Fruit fly (Drosophila melanogaster): ENCODE data around the gene out.

The out gene

dm6 chrX:19323835-19324133 is 1.9 kb upstream of the out start (continued):
- TF ChIP-seq H15 (GFP tag; IDR thresholded peaks at IDR 0.05): peak; percentile 69
- TF ChIP-seq CG6689 (GFP tag; IDR thresholded peaks at IDR 0.05): peak; percentile 78
- TF ChIP-seq CG14710 (tag; optimal IDR thresholded peaks at IDR 0.05): peak; percentile 66
- no peak for TF ChIP-seq CG3163 (GFP tag; optimal IDR thresholded peaks at IDR 0.05)
- TF ChIP-seq aop (GFP tag; IDR thresholded peaks at IDR 0.05): no peak
- peak; percentile 64 for TF ChIP-seq Jarid2 (GFP tag; optimal IDR thresholded peaks at IDR 0.05)
- peak; percentile 85 for TF ChIP-seq so (GFP tag; IDR thresholded peaks at IDR 0.05)
- TF ChIP-seq gcm (GFP tag; optimal IDR thresholded peaks at IDR 0.05): peak; percentile 52
- TF ChIP-seq Drgx (GFP tag; IDR thresholded peaks at IDR 0.05): peak; percentile 95
- TF ChIP-seq Stat92E (GFP tag; optimal IDR thresholded peaks at IDR 0.05): no peak
- no peak for TF ChIP-seq CG11247 (GFP tag; IDR thresholded peaks at IDR 0.05)
- peak; percentile 77 for TF ChIP-seq Hr3 (GFP tag; optimal IDR thresholded peaks at IDR 0.05)
- peak; percentile 36 for TF ChIP-seq CG4707 (GFP tag; optimal IDR thresholded peaks at IDR 0.05)
- TF ChIP-seq ranshi (GFP tag; IDR thresholded peaks at IDR 0.05): peak; percentile 87; the same call in 1 of the 2 replicates
- peak; percentile 85 to 87 for TF ChIP-seq bsh (GFP tag; optimal IDR thresholded peaks at IDR 0.05)
- 0 out of 2 replicates have a peak, but pooled peaks have one; percentile 6 for TF ChIP-seq CG11696 (GFP tag; IDR thresholded peaks at IDR 0.05)
- TF ChIP-seq mirr (GFP tag; optimal IDR thresholded peaks at IDR 0.05): peak; percentile 48
- peak; percentile 56 for TF ChIP-seq her (GFP tag; optimal IDR thresholded peaks at IDR 0.05)
- TF ChIP-seq CG16779 (GFP tag; IDR thresholded peaks at IDR 0.05): peak; percentile 83
- TF ChIP-seq sima (GFP tag; optimal IDR thresholded peaks at IDR 0.05): no peak
- TF ChIP-seq Blimp-1 (GFP tag; optimal IDR thresholded peaks at IDR 0.05): peak; percentile 82
- peak; percentile 61 for TF ChIP-seq CG14667 (GFP tag; IDR thresholded peaks at IDR 0.05)
- TF ChIP-seq CG17568 (GFP tag; optimal IDR thresholded peaks at IDR 0.05): peak; percentile 72
- TF ChIP-seq gem (tag; optimal IDR thresholded peaks at IDR 0.05): peak; percentile 89
- TF ChIP-seq CG13296 (GFP tag; optimal IDR thresholded peaks at IDR 0.05): peak; percentile 63
- TF ChIP-seq CG15514 (GFP tag; optimal IDR thresholded peaks at IDR 0.05): peak; percentile 85
- peak; percentile 72; the same call in 1 of the 2 replicates for TF ChIP-seq CG4404 (GFP tag; IDR thresholded peaks at IDR 0.05)
- peak; percentile 74; the same call in 1 of the 2 replicates for TF ChIP-seq NFAT (GFP tag; IDR thresholded peaks at IDR 0.05)
- TF ChIP-seq Hsf (GFP tag; optimal IDR thresholded peaks at IDR 0.05): peak; percentile 72
- TF ChIP-seq CG10543 (GFP tag; optimal IDR thresholded peaks at IDR 0.05): peak; percentile 74
- peak; percentile 42 for TF ChIP-seq CG9609 (GFP tag; optimal IDR thresholded peaks at IDR 0.05)
- peak; percentile 87 for TF ChIP-seq Fer3 (tag; optimal IDR thresholded peaks at IDR 0.05)
- TF ChIP-seq chinmo (GFP tag; IDR thresholded peaks at IDR 0.05; ENCODE audit: partially characterized antibody): 0 out of 4 replicates have a peak, but pooled peaks have one; percentile 37
- peak; percentile 79 for TF ChIP-seq tin (GFP tag; optimal IDR thresholded peaks at IDR 0.05)
- TF ChIP-seq schlank (tag; optimal IDR thresholded peaks at IDR 0.05): peak; percentile 82
- peak; percentile 79 for TF ChIP-seq CG10366 (GFP tag; IDR thresholded peaks at IDR 0.05)
- TF ChIP-seq Ada2b (GFP tag; IDR thresholded peaks at IDR 0.05): peak; percentile 68
- peak; percentile 34 for TF ChIP-seq eyg (GFP tag; optimal IDR thresholded peaks at IDR 0.05)
- TF ChIP-seq unpg (GFP tag; optimal IDR thresholded peaks at IDR 0.05): peak; percentile 85
- peak; percentile 51 for TF ChIP-seq bab2 (GFP tag; optimal IDR thresholded peaks at IDR 0.05)
- TF ChIP-seq Hr51 (GFP tag; optimal IDR thresholded peaks at IDR 0.05): peak; percentile 76 to 83
- TF ChIP-seq CG9817 (tag; optimal IDR thresholded peaks at IDR 0.05): peak; percentile 81
- no peak for TF ChIP-seq CG10565 (GFP tag; optimal IDR thresholded peaks at IDR 0.05)
- TF ChIP-seq scrt (GFP tag; optimal IDR thresholded peaks at IDR 0.05): peak; percentile 89
- no peak for TF ChIP-seq sc (optimal IDR thresholded peaks at IDR 0.05)
- peak; percentile 14 for TF ChIP-seq sc (GFP tag; optimal IDR thresholded peaks at IDR 0.05)
- peak; percentile 89 for TF ChIP-seq dysf (GFP tag; IDR thresholded peaks at IDR 0.05)
- peak; percentile 50 for TF ChIP-seq CG4328 (GFP tag; optimal IDR thresholded peaks at IDR 0.05)
- peak; percentile 60 for TF ChIP-seq gsb-n (tag; optimal IDR thresholded peaks at IDR 0.05)
- no peak for TF ChIP-seq Doc2 (GFP tag; IDR thresholded peaks at IDR 0.05)
- peak; percentile 68 for TF ChIP-seq CG17612 (GFP tag; IDR thresholded peaks at IDR 0.05)

Measured in whole organism, embryonic.